Worm (Caenorhabditis elegans) whole organism, midembryonic: ENCODE measurements around the gene srbc-3.

Experiments used
- cog-1 ChIP-seq: sonication (generic microtip); optimal IDR thresholded peaks from 2 replicates; lab custom pipeline; 2016; ENCODE audit warnings: missing genetic modification characterization, missing compliant biosample characterization
- flt-1 ChIP-seq: fragments of 200-800 bp; sonication (Bioruptor generic); IDR thresholded peaks from 2 replicates; pipeline ENCODE4 v1.3.6; 2022; ENCODE audit warnings: missing genetic modification characterization, missing compliant biosample characterization
- med-1 ChIP-seq: sonication (generic microtip); optimal IDR thresholded peaks from 2 replicates; lab custom pipeline; 2017; ENCODE audit warnings: missing genetic modification characterization, mild to moderate bottlenecking, missing compliant biosample characterization, antibody characterized with exemption, missing genetic modification reagents; ENCODE audit not compliant: insufficient read depth
- ztf-23 ChIP-seq: fragments of 200-800 bp; sonication (Bioruptor generic); IDR thresholded peaks from 2 replicates; pipeline ENCODE4 v1.3.6; 2022; ENCODE audit warnings: missing genetic modification reagents, missing genetic modification characterization, missing compliant biosample characterization

ce11 chrV:3324178-3324577, 15.9 kb downstream of the srbc-3 start, which contains the start of gene C17B7.8:
- TF ChIP-seq flt-1 (GFP tag; lab: Robert Waterston, UW) (no peak), med-1 (GFP tag; lab: Kevin White, UChicago) (no peak), cog-1 (tag; lab: Kevin White, UChicago) (no peak), ztf-23 (GFP tag; lab: Robert Waterston, UW) (no peak)
